Worm (Caenorhabditis elegans): ENCODE measurements around the gene Y53F4B.1.

DNA sequence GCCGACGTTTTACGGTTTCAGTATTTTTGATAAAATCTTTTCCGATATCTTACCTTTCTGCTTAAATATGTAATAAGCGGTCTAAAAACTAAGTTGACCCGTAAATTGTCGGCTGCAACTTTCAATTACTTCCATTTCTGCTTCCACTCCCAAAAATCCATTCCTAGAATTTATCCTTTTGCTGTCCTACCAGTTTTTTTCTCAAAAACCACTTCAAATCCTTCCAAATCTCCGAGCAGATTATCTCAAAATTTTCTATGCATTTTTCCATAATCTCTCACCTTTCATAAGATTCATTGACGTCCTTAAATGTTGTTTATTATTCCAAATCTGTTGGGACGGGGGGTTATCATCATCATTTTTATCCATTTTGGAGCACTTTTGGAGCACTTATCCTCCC is 17.0 kb downstream of the Y53F4B.1 start:
- TF ChIP-seq ama-1 (optimal IDR thresholded peaks at IDR 0.05) (no peak), nhr-25 (tag; optimal IDR thresholded peaks at IDR 0.05; ENCODE audit: borderline replicate concordance, insufficient read depth) (no peak), set-16 (GFP tag; IDR thresholded peaks at IDR 0.05) (no peak), zag-1 (tag; optimal IDR thresholded peaks at IDR 0.05) (no peak), nhr-76 (tag; optimal IDR thresholded peaks at IDR 0.05) (no peak)
